Fruit fly (Drosophila melanogaster): Measurements from ENCODE around the gene Ipp.
A peak's percentile ranks its signal among the peaks of the same experiment; 100 is the strongest.

- TF ChIP-seq kni (GFP tag; optimal IDR thresholded peaks at IDR 0.05): peak; percentile 21
- no peak for TF ChIP-seq CG2199 (GFP tag; IDR thresholded peaks at IDR 0.05)
- no peak for TF ChIP-seq CG15011 (GFP tag; optimal IDR thresholded peaks at IDR 0.05)
- TF ChIP-seq prd (optimal IDR thresholded peaks at IDR 0.05): no peak
- TF ChIP-seq prd (GFP tag; IDR thresholded peaks at IDR 0.05): 0 out of 3 replicates have a peak, but pooled peaks have one; percentile 42
These were observed 30.4 kb downstream of the Ipp start for dm6 chr3R:13988923-13989436.
